Worm (Caenorhabditis elegans): ENCODE results near the gene C28D4.10.

C28D4.10 gene

DNA sequence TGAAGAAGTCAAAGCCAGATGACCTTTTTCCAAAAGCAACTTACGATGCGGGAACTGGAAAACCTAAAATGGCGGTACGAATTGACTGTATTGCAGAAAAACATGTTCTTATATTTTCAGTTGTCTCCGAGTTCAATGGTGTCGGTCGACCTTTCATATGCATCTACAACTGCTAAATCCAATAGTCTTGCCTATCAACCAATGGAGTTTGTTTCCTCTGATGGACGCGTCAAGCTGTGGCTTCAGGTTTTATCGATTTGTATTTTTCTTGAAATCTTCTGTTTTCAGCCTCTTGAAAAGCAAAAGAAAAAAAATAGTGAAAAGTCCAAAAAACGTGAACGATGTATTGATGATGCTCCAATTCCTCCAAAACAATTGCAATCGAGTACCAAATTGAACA lies 24.0 kb upstream of the C28D4.10 start:
- TF ChIP-seq lin-1 (GFP tag; IDR thresholded peaks at IDR 0.05) (no peak), pha-4 (GFP tag; IDR thresholded peaks at IDR 0.05) (no peak), pha-4 (tag; optimal IDR thresholded peaks at IDR 0.05) (no peak), unc-62 (GFP tag; optimal IDR thresholded peaks at IDR 0.05 in 1 of 2) (peak in 1 of 2 experiments; percentile 94), unc-62 (tag; optimal IDR thresholded peaks at IDR 0.05) (no peak), lin-39 (tag; optimal IDR thresholded peaks at IDR 0.05) (no peak)

DNA sequence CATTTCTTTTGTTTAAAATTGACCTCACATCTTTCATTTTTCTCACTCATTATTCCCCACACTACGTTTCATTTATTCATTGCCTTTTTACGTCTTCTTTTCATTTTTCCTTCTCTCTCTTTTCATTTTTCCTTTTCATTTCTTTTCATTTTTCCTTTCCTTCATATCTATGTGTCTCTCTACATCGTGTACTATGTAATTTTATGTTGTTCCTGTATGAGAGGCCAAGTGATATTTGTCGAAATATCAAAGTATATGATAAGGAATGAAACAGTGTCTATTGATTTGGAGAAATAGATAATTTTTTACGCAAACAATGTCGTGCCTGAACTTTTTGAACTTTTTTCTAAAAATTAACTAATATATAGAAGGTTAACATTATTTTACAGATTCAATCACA lies 21.8 kb upstream of the C28D4.10 start:
- TF ChIP-seq nhr-28 (tag; optimal IDR thresholded peaks at IDR 0.05) (peak; percentile 90), dve-1 (tag; optimal IDR thresholded peaks at IDR 0.05; ENCODE audit: insufficient read depth) (peak; percentile 84), daf-16 (GFP tag; optimal IDR thresholded peaks at IDR 0.05) (no peak), daf-16 (tag; optimal IDR thresholded peaks at IDR 0.05) (peak; percentile 52), pqm-1 (tag; optimal IDR thresholded peaks at IDR 0.05) (peak; percentile 81), lsy-2 (tag; optimal IDR thresholded peaks at IDR 0.05) (peak in 1 of 2 experiments; percentile 53), ztf-7 (tag; optimal IDR thresholded peaks at IDR 0.05) (peak; percentile 72), nhr-10 (tag; optimal IDR thresholded peaks at IDR 0.05) (peak; percentile 40), ceh-20 (GFP tag; IDR thresholded peaks at IDR 0.05) (no peak), nhr-6 (tag; optimal IDR thresholded peaks at IDR 0.05) (peak; percentile 63), nhr-77 (tag; optimal IDR thresholded peaks at IDR 0.05) (peak; percentile 74), T20F7.1 (GFP tag; optimal IDR thresholded peaks at IDR 0.05) (peak; percentile 37), ztf-11 (tag; optimal IDR thresholded peaks at IDR 0.05) (no peak), lin-38 (GFP tag; IDR thresholded peaks at IDR 0.05) (no peak), F10B5.3 (tag; optimal IDR thresholded peaks at IDR 0.05) (no peak), dmd-6 (GFP tag; IDR thresholded peaks at IDR 0.05) (peak; percentile 80), hlh-30 (tag; optimal IDR thresholded peaks at IDR 0.05; ENCODE audit: insufficient read depth) (peak; percentile 27)

DNA sequence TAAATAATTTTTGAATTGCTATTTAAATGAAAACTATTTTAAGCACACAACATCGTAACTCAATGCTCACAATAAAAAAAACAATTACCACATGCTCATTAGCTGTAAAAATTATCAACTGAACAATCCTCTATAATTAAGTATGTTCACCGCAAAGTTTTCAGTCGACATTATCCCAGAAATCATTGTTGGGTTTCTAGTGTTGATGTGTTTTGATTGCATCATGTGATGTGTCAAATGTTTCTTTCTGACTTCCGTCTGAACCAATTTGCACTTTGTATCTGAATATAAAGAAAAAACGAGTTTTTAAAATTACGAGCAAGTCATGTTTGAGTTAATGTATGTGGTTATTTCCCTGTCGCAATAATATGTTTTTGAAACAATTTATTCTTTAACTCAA lies 20.4 kb upstream of the C28D4.10 start:
- peak; percentile 86 for TF ChIP-seq aha-1 (tag)
- TF ChIP-seq ces-1 (GFP tag; optimal IDR thresholded peaks at IDR 0.05), result no peak
- TF ChIP-seq ztf-7 (tag; optimal IDR thresholded peaks at IDR 0.05), result peak; percentile 95
- TF ChIP-seq nhr-11 (tag; optimal IDR thresholded peaks at IDR 0.05), result no peak
- no peak for TF ChIP-seq D1046.2 (GFP tag; IDR thresholded peaks at IDR 0.05)
- no peak for TF ChIP-seq php-3 (GFP tag; IDR thresholded peaks at IDR 0.05)
- TF ChIP-seq unc-62 (GFP tag; optimal IDR thresholded peaks at IDR 0.05 in 1 of 2), result peak in 1 of 2 experiments; percentile 16
- no peak for TF ChIP-seq unc-62 (tag; optimal IDR thresholded peaks at IDR 0.05)
- no peak for TF ChIP-seq set-16 (GFP tag; IDR thresholded peaks at IDR 0.05)
- TF ChIP-seq F10B5.3 (tag; optimal IDR thresholded peaks at IDR 0.05), result no peak
- TF ChIP-seq zip-2 (tag; optimal IDR thresholded peaks at IDR 0.05), result no peak

DNA sequence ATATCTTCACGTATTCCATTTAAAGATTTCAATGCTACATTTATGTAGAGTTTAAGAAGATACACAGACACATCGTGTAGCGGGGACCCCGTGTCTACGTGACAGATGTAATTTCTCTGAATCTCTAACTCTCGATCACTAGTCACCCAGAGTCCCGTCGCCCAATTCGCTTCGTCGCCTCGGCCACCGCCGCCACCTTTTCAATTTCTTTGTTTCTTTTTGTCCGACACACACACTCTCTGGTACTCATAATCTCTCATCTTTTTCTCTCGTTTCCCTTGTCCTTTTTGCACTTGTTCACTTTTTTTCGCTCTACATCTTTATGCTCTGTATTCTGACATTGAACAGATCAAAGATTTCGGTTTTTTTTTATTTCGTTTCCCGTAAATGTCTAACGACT lies 19.9 kb upstream of the C28D4.10 start:
- TF ChIP-seq lin-1 (GFP tag; IDR thresholded peaks at IDR 0.05), result peak; percentile 67
- TF ChIP-seq ceh-82 (tag; optimal IDR thresholded peaks at IDR 0.05), result no peak
- TF ChIP-seq mdl-1 (tag; optimal IDR thresholded peaks at IDR 0.05), result peak; percentile 27 to 84
- TF ChIP-seq aha-1 (tag), result peak; percentile 100
- no peak for TF ChIP-seq egl-43 (GFP tag; IDR thresholded peaks at IDR 0.05)
- TF ChIP-seq madf-9 (GFP tag; conservative IDR thresholded peaks at IDR 0.05), result peak; percentile 37
- TF ChIP-seq mep-1 (tag; optimal IDR thresholded peaks at IDR 0.05), result peak; percentile 83
- TF ChIP-seq dmd-6 (GFP tag; IDR thresholded peaks at IDR 0.05), result peak; percentile 93
- no peak for TF ChIP-seq daf-16 (GFP tag; optimal IDR thresholded peaks at IDR 0.05)
- TF ChIP-seq daf-16 (tag; optimal IDR thresholded peaks at IDR 0.05), result peak; percentile 56
- TF ChIP-seq cey-2 (tag; optimal IDR thresholded peaks at IDR 0.05; ENCODE audit: borderline replicate concordance, insufficient read depth), result peak; percentile 64
- 0 out of 2 replicates have a peak, but pooled peaks have one; percentile 14 for TF ChIP-seq lin-29 (GFP tag; IDR thresholded peaks at IDR 0.05)
- peak; percentile 15 for TF ChIP-seq ztf-7 (tag; optimal IDR thresholded peaks at IDR 0.05)
- TF ChIP-seq hlh-11 (tag; optimal IDR thresholded peaks at IDR 0.05), result peak; percentile 90
- peak; percentile 26 for TF ChIP-seq nhr-6 (tag; optimal IDR thresholded peaks at IDR 0.05)
- TF ChIP-seq nhr-28 (tag; optimal IDR thresholded peaks at IDR 0.05), result peak; percentile 94
- TF ChIP-seq F26F4.8 (GFP tag; conservative IDR thresholded peaks at IDR 0.05), result no peak
- TF ChIP-seq rbr-2 (tag; optimal IDR thresholded peaks at IDR 0.05), result peak; percentile 65
- peak; percentile 31 for TF ChIP-seq nhr-77 (tag; optimal IDR thresholded peaks at IDR 0.05)
- no peak for TF ChIP-seq Y105C5A.15 (GFP tag; IDR thresholded peaks at IDR 0.05)
- TF ChIP-seq zfp-3 (GFP tag; conservative IDR thresholded peaks at IDR 0.05), result 0 out of 2 replicates have a peak, but pooled peaks have one; percentile 36
- TF ChIP-seq hif-1 (tag; optimal IDR thresholded peaks at IDR 0.05), result peak; percentile 84 to 99
- TF ChIP-seq dve-1 (tag; optimal IDR thresholded peaks at IDR 0.05; ENCODE audit: insufficient read depth), result peak; percentile 87
- TF ChIP-seq mxl-3 (GFP tag; optimal IDR thresholded peaks at IDR 0.05), result peak; percentile 76
- TF ChIP-seq ceh-44 (GFP tag; IDR thresholded peaks at IDR 0.05), result no peak
- no peak for TF ChIP-seq aly-2 (tag; optimal IDR thresholded peaks at IDR 0.05)

Data from whole organism, L4 larva.